Fruit fly (Drosophila melanogaster) whole organism, adult: Measurements from ENCODE around the gene CG14431.

Experiments used
- CG11617 ChIP-seq: fragments of 200-800 bp; sonication (Bioruptor generic); optimal IDR thresholded peaks from 2 replicates; lab custom pipeline; 2017; ENCODE audit warnings: mild to moderate bottlenecking, missing biosample characterization, missing genetic modification reagents, missing genetic modification characterization
- CG12768 ChIP-seq: fragments of 200-800 bp; sonication (Bioruptor generic); optimal IDR thresholded peaks from 2 replicates; lab custom pipeline; 2017; ENCODE audit warnings: missing biosample characterization, missing genetic modification characterization, mild to moderate bottlenecking, moderate library complexity, missing genetic modification reagents
- CG14711 ChIP-seq: fragments of 200-800 bp; sonication (Bioruptor generic); optimal IDR thresholded peaks from 2 replicates; lab custom pipeline; 2018; ENCODE audit warnings: missing biosample characterization, mild to moderate bottlenecking, missing genetic modification characterization, moderate library complexity
- CG1620 ChIP-seq: fragments of 200-800 bp; sonication (Bioruptor generic); optimal IDR thresholded peaks from 2 replicates; lab custom pipeline; 2016; ENCODE audit warnings: missing biosample characterization, missing genetic modification characterization
- CG33017 ChIP-seq: fragments of 200-800 bp; sonication (Bioruptor generic); optimal IDR thresholded peaks from 2 replicates; lab custom pipeline; 2018; ENCODE audit warnings: missing biosample characterization, mild to moderate bottlenecking, missing genetic modification characterization, moderate library complexity
- CG5204 ChIP-seq: fragments of 200-800 bp; sonication (Bioruptor generic); optimal IDR thresholded peaks from 2 replicates; lab custom pipeline; 2016; ENCODE audit warnings: missing biosample characterization, missing genetic modification characterization
- CG7045 ChIP-seq: fragments of 200-800 bp; sonication (Bioruptor generic); optimal IDR thresholded peaks from 2 replicates; lab custom pipeline; 2017; ENCODE audit warnings: missing biosample characterization, mild to moderate bottlenecking, missing genetic modification characterization
- CG7101 ChIP-seq: fragments of 200-800 bp; sonication (Bioruptor generic); optimal IDR thresholded peaks from 2 replicates; lab custom pipeline; 2018; ENCODE audit warnings: missing biosample characterization, mild to moderate bottlenecking, missing genetic modification characterization, moderate library complexity
- Clk ChIP-seq: fragments of 200-800 bp; sonication (Bioruptor generic); optimal IDR thresholded peaks from 2 replicates; lab custom pipeline; 2017; ENCODE audit warnings: missing biosample characterization, missing genetic modification characterization
- Crg-1 ChIP-seq: fragments of 200-800 bp; sonication (Bioruptor generic); optimal IDR thresholded peaks from 2 replicates; lab custom pipeline; 2016; ENCODE audit warnings: missing biosample characterization, missing genetic modification characterization
- Hr96 ChIP-seq: fragments of 200-800 bp; sonication (Bioruptor generic); optimal IDR thresholded peaks from 2 replicates; lab custom pipeline; 2016; ENCODE audit warnings: missing biosample characterization, missing genetic modification characterization
- Mnt ChIP-seq: fragments of 200-800 bp; sonication (Bioruptor generic); optimal IDR thresholded peaks from 2 replicates; lab custom pipeline; 2016; ENCODE audit warnings: missing biosample characterization, mild to moderate bottlenecking, missing genetic modification characterization
- bab1 ChIP-seq: fragments of 200-800 bp; sonication (Bioruptor generic); optimal IDR thresholded peaks from 3 replicates; lab custom pipeline; 2019; ENCODE audit warnings: missing biosample characterization, mild to moderate bottlenecking, missing genetic modification characterization, moderate library complexity
- cic ChIP-seq: fragments of 200-800 bp; sonication (Bioruptor generic); optimal IDR thresholded peaks from 2 replicates; lab custom pipeline; 2017; ENCODE audit warnings: missing biosample characterization, mild to moderate bottlenecking, missing genetic modification characterization, moderate library complexity
- cnc ChIP-seq, 2 experiments: fragments of >200 bp; optimal IDR thresholded peaks; 2 replicates each; lab custom pipeline; 2017
- kay ChIP-seq: fragments of 200-800 bp; sonication (Bioruptor generic); peaks from one replicate; lab custom pipeline; 2016; ENCODE audit warnings: missing biosample characterization, missing genetic modification characterization, borderline replicate concordance
- ovo ChIP-seq: fragments of 200-800 bp; sonication (Bioruptor generic); optimal IDR thresholded peaks from 2 replicates; lab custom pipeline; 2016; ENCODE audit warnings: missing biosample characterization, missing genetic modification characterization
- pad ChIP-seq: fragments of 200-800 bp; sonication (Bioruptor generic); optimal IDR thresholded peaks from 3 replicates; lab custom pipeline; 2017; ENCODE audit warnings: missing biosample characterization, missing genetic modification characterization, mild to moderate bottlenecking, moderate library complexity, missing genetic modification reagents
- tj ChIP-seq: fragments of 200-800 bp; sonication (Bioruptor generic); optimal IDR thresholded peaks from 3 replicates; lab custom pipeline; 2017; ENCODE audit warnings: missing biosample characterization, mild to moderate bottlenecking, missing genetic modification characterization, moderate library complexity
- toe ChIP-seq: fragments of 200-800 bp; sonication (Bioruptor generic); optimal IDR thresholded peaks from 2 replicates; lab custom pipeline; 2016; ENCODE audit warnings: missing biosample characterization, missing genetic modification characterization

The CG14431 gene

dm6 chrX:6976911-6977310 lies 68.8 kb downstream of the CG14431 start:
- no peak for TF ChIP-seq CG1620 (GFP tag; lab: Kevin White, UChicago)
- no peak for TF ChIP-seq kay
- no peak for TF ChIP-seq Crg-1 (GFP tag; lab: Kevin White, UChicago)
- no peak for TF ChIP-seq tj
- no peak for TF ChIP-seq pad
- no peak for TF ChIP-seq CG33017 (tag; lab: Kevin White, UChicago)
- no peak for TF ChIP-seq bab1 (GFP tag; lab: Kevin White, UChicago)
- no peak for TF ChIP-seq Clk (GFP tag; lab: Kevin White, UChicago)
- no peak for TF ChIP-seq CG7101 (tag; lab: Kevin White, UChicago)
- TF ChIP-seq CG11617: no peak
- no peak for TF ChIP-seq CG5204 (GFP tag; lab: Kevin White, UChicago)

DNA sequence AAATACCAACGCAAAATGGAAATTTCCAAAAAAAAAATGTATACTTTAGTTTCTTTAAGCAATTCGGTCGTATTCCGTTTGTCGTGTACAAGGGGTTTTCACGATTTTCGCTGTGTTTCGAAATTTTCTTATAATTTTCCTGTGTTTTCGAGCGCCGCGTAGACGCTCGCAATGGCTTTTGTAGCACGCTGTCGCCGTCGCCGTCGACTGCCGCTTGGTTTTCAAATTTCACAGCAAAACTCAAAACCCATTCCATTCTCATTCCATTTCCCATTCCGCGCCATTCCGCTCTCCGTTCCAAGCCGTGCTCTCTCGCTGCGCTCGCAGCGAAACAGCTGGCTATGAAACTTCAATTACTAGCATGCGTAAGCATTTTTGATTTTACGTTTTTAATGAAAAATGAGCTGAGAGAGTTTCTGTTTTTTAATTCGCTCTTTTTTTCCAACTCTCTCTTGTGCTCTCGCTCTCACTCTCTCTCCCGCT lies 73.4 kb downstream of the CG14431 start:
- no peak for TF ChIP-seq toe
- TF ChIP-seq CG11617: no peak
- TF ChIP-seq tj: peak; percentile 95
- TF ChIP-seq cnc (optimal IDR thresholded peaks at IDR 0.05; lab: Kevin White, UChicago): peak in 1 of 2 experiments; percentile 5
- TF ChIP-seq ovo: no peak
- TF ChIP-seq CG7101 (tag; lab: Kevin White, UChicago): peak; percentile 26
- no peak for TF ChIP-seq bab1 (GFP tag; lab: Kevin White, UChicago)
- no peak for TF ChIP-seq CG1620 (GFP tag; lab: Kevin White, UChicago)
- TF ChIP-seq Mnt (GFP tag; lab: Kevin White, UChicago): peak; percentile 43
- TF ChIP-seq CG5204 (GFP tag; lab: Kevin White, UChicago): no peak
- no peak for TF ChIP-seq CG33017 (tag; lab: Kevin White, UChicago)
- TF ChIP-seq Crg-1 (GFP tag; lab: Kevin White, UChicago): no peak

- no peak for TF ChIP-seq Crg-1 (GFP tag; lab: Kevin White, UChicago)
- TF ChIP-seq bab1 (GFP tag; lab: Kevin White, UChicago): peak; percentile 16
These were observed 74.0 kb downstream of the CG14431 start for dm6 chrX:6982054-6982453.

DNA sequence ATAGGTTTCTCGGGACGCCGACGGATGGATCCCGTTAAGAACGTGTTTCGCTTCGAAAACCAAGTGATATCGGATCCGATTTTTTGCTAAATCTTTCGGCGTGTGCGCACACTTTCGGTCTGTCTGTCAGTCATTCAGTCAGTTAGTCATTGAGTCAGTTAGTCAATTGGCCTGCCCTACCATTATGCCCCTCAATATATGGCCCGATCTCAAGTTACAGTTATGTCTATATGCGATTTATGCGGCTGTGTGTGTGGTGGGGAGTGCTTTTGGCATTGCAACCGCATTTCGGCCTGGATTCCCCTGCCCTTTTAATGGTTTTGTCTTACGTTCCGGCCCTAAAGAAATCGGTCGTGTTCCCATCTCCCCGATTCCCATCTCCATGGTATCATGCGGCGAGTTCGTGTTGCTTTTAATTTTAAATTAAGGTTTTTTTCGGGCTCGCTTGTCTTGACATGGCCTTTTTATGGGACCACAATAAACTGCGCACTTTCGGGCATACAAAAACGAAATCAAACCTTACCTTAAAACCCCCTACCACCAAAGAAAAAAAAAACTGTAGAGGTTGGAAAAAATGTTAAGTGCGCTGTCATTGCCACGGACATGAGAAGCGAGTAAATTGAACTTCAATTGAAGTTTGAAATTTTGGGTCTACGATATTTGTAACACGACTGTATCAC lies 74.8 kb downstream of the CG14431 start:
- TF ChIP-seq CG1620 (GFP tag; lab: Kevin White, UChicago) (no peak), CG5204 (GFP tag; lab: Kevin White, UChicago) (no peak), CG33017 (tag; lab: Kevin White, UChicago) (no peak), tj (peak; percentile 73)

DNA sequence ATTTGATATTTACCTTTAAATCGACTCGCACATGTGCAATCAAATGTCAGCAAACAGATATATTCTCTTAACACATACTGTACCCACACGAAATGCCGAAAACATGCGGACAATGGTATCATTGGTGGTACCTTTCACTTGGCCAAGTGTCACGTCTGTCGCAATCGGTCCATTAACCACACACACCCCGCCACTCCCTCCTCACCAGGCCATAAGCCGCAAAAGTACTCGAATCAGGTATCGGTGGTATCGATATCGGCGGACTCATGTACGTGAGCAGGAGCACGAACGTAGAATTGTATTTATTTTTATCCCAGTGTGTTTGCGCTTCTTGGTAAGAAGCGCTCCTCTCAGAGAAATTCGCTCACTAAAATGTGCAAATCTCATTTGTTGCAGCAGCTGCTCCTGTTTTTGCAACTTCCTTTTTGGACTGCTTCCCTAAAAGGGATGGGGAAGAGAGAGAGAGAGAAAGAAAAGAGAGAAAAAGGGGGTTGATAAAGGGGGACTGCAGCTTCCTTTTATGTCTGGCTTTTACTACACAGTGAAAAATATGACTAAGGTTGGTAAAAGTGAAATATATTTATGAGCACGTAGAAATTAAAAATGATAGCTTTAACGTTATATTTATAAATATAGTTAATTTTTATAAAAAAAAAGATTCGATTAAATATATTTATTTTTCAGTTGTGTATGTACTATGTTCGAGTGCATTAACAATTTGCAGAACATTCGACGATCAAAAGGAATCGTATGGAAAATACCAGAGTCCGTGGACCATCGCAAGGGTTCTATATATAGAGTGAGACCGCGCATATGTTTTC lies 75.6 kb downstream of the CG14431 start:
- TF ChIP-seq CG33017 (tag; lab: Kevin White, UChicago): no peak
- no peak for TF ChIP-seq CG5204 (GFP tag; lab: Kevin White, UChicago)
- no peak for TF ChIP-seq ovo
- TF ChIP-seq CG1620 (GFP tag; lab: Kevin White, UChicago): no peak
- TF ChIP-seq tj: no peak
- TF ChIP-seq Crg-1 (GFP tag; lab: Kevin White, UChicago): no peak
- TF ChIP-seq toe: no peak
- TF ChIP-seq Mnt (GFP tag; lab: Kevin White, UChicago): no peak
- TF ChIP-seq pad: no peak

- TF ChIP-seq CG7101 (tag; lab: Kevin White, UChicago) (peak; percentile 28), CG11617 (no peak), Mnt (GFP tag; lab: Kevin White, UChicago) (no peak), CG33017 (tag; lab: Kevin White, UChicago) (no peak), toe (no peak), bab1 (GFP tag; lab: Kevin White, UChicago) (peak; percentile 90), CG5204 (GFP tag; lab: Kevin White, UChicago) (no peak), CG14711 (peak; percentile 54), pad (peak; percentile 29), ovo (no peak), kay (no peak), tj (peak; percentile 81), CG1620 (GFP tag; lab: Kevin White, UChicago) (no peak), Crg-1 (GFP tag; lab: Kevin White, UChicago) (peak; percentile 13), CG12768 (GFP tag; lab: Kevin White, UChicago) (no peak), CG7045 (GFP tag; lab: Kevin White, UChicago) (no peak), Clk (GFP tag; lab: Kevin White, UChicago) (no peak), cic (GFP tag; lab: Kevin White, UChicago) (no peak), cnc (optimal IDR thresholded peaks at IDR 0.05; lab: Kevin White, UChicago) (no peak), Hr96 (GFP tag; lab: Kevin White, UChicago) (no peak)
These were observed 77.2 kb downstream of the CG14431 start for dm6 chrX:6985182-6985851.
